Worm (Caenorhabditis elegans): ENCODE data around the gene elo-3.
"Not testable (repeated sequence)": the region's sequence is repeated elsewhere in the genome, so short reads cannot be mapped to it uniquely, and the experiment has no call there.

The elo-3 gene

ce11 chrIV:7253271-7253670, 15.8 kb downstream of the elo-3 start (continued):
- TF ChIP-seq B0035.1 (tag; optimal IDR thresholded peaks at IDR 0.05) (no peak), egl-44 (GFP tag; IDR thresholded peaks at IDR 0.05) (no peak), ceh-91 (GFP tag; IDR thresholded peaks at IDR 0.05) (0 out of 2 replicates have a peak, but pooled peaks have one; percentile 17), hmg-1.2 (GFP tag; IDR thresholded peaks at IDR 0.05) (peak; percentile 85), F22D6.2 (tag; optimal IDR thresholded peaks at IDR 0.05) (no peak), nfyb-1 (GFP tag; IDR thresholded peaks at IDR 0.05) (no peak), pbrm-1 (GFP tag; IDR thresholded peaks at IDR 0.05) (peak; percentile 73), nhr-90 (tag; optimal IDR thresholded peaks at IDR 0.05) (no peak)

ce11 chrIV:7254690-7255089, 17.2 kb downstream of the elo-3 start, which contains the start of gene C06E4.5:
Gene C06E4.5 (plus strand): TSS chrIV:7254990.
- TF ChIP-seq F52B5.7 (tag; optimal IDR thresholded peaks at IDR 0.05); him-1 (tag; optimal IDR thresholded peaks at IDR 0.05); unc-62 (GFP tag; optimal IDR thresholded peaks at IDR 0.05): not testable (repeated sequence)

ce11 chrIV:7258253-7258652, 20.7 kb downstream of the elo-3 start, which contains the start of gene C06E4.6:
Gene C06E4.6 (minus strand): TSS chrIV:7258303.
- TF ChIP-seq nhr-80 (tag; optimal IDR thresholded peaks at IDR 0.05) (peak; percentile 53), hmg-1.2 (GFP tag; IDR thresholded peaks at IDR 0.05) (peak; percentile 95), lin-35 (GFP tag; optimal IDR thresholded peaks at IDR 0.05) (no peak)

ce11 chrIV:7260587-7260986, 23.1 kb downstream of the elo-3 start, which contains the start of gene C06E4.3:
Gene C06E4.3 (plus strand): TSS chrIV:7260875.
- no peak for TF ChIP-seq lsy-27 (tag; optimal IDR thresholded peaks at IDR 0.05; ENCODE audit: borderline replicate concordance, insufficient read depth)
- TF ChIP-seq Y53G8AR.9 (GFP tag; conservative IDR thresholded peaks at IDR 0.05) = no peak
- no peak for TF ChIP-seq egl-44 (GFP tag; IDR thresholded peaks at IDR 0.05)
- TF ChIP-seq ztf-6 (GFP tag; IDR thresholded peaks at IDR 0.05) = no peak
- TF ChIP-seq C17E4.6 (GFP tag; IDR thresholded peaks at IDR 0.05) = no peak
- TF ChIP-seq atf-7 (tag; optimal IDR thresholded peaks at IDR 0.05) = no peak
- no peak for TF ChIP-seq ceh-58 (GFP tag; IDR thresholded peaks at IDR 0.05)
- TF ChIP-seq lag-1 (GFP tag; IDR thresholded peaks at IDR 0.05) = no peak
- TF ChIP-seq hlh-26 (GFP tag; conservative IDR thresholded peaks at IDR 0.05) = no peak
- TF ChIP-seq ztf-28 (GFP tag; IDR thresholded peaks at IDR 0.05) = no peak
- no peak for TF ChIP-seq lin-26 (GFP tag; IDR thresholded peaks at IDR 0.05)
- no peak for TF ChIP-seq sptf-2 (GFP tag; optimal IDR thresholded peaks at IDR 0.05)
- TF ChIP-seq nfya-2 (GFP tag; IDR thresholded peaks at IDR 0.05) = no peak
- TF ChIP-seq him-1 (tag; optimal IDR thresholded peaks at IDR 0.05) = no peak
- TF ChIP-seq B0261.1 (tag; optimal IDR thresholded peaks at IDR 0.05) = no peak
- no peak for TF ChIP-seq pbrm-1 (GFP tag; IDR thresholded peaks at IDR 0.05)
- no peak for TF ChIP-seq nhr-120 (GFP tag; IDR thresholded peaks at IDR 0.05)
- no peak for TF ChIP-seq rec-8 (tag; optimal IDR thresholded peaks at IDR 0.05)
- TF ChIP-seq ccch-3 (GFP tag; optimal IDR thresholded peaks at IDR 0.05) = no peak

- TF ChIP-seq snpc-3.4 (tag; optimal IDR thresholded peaks at IDR 0.05) (no peak), attf-6 (GFP tag; IDR thresholded peaks at IDR 0.05) (no peak), F33H1.4 (GFP tag; IDR thresholded peaks at IDR 0.05) (no peak), madf-6 (GFP tag; IDR thresholded peaks at IDR 0.05) (no peak), fkh-3 (tag; optimal IDR thresholded peaks at IDR 0.05) (no peak)
Observed at ce11 chrIV:7263137-7263536, 25.6 kb downstream of the elo-3 start, which contains the start of gene glb-2. Gene glb-2 (minus strand): TSS chrIV:7263237.
